Worm (Caenorhabditis elegans): ENCODE results near the gene T05C1.1.

The T05C1.1 gene

ce11 chrII:4507669-4508068 lies 29.3 kb downstream of the T05C1.1 start (continued):
- TF ChIP-seq pha-4 (GFP tag; IDR thresholded peaks at IDR 0.05) (no peak), pha-4 (tag; optimal IDR thresholded peaks at IDR 0.05) (peak; percentile 70), nhr-25 (tag; optimal IDR thresholded peaks at IDR 0.05; ENCODE audit: borderline replicate concordance, insufficient read depth) (no peak), hlh-30 (tag; optimal IDR thresholded peaks at IDR 0.05; ENCODE audit: insufficient read depth) (peak; percentile 21), php-3 (GFP tag; IDR thresholded peaks at IDR 0.05) (no peak), gei-8 (GFP tag; optimal IDR thresholded peaks at IDR 0.05) (no peak), Y75B8A.6 (GFP tag; IDR thresholded peaks at IDR 0.05) (no peak), pqm-1 (tag; optimal IDR thresholded peaks at IDR 0.05) (peak; percentile 44), zip-11 (GFP tag; IDR thresholded peaks at IDR 0.05) (no peak), ZK546.5 (tag; optimal IDR thresholded peaks at IDR 0.05) (no peak), lin-15B (tag; optimal IDR thresholded peaks at IDR 0.05) (no peak), rbr-2 (tag; optimal IDR thresholded peaks at IDR 0.05) (no peak), duxl-1 (tag; optimal IDR thresholded peaks at IDR 0.05; ENCODE audit: poor library complexity) (no peak), mep-1 (tag; optimal IDR thresholded peaks at IDR 0.05) (peak; percentile 26), zfp-3 (GFP tag; conservative IDR thresholded peaks at IDR 0.05) (no peak), nhr-11 (tag; optimal IDR thresholded peaks at IDR 0.05) (no peak), ceh-82 (tag; optimal IDR thresholded peaks at IDR 0.05) (no peak), egl-27 (tag; optimal IDR thresholded peaks at IDR 0.05) (no peak), fkh-10 (GFP tag; optimal IDR thresholded peaks at IDR 0.05) (no peak), lir-3 (tag; optimal IDR thresholded peaks at IDR 0.05) (no peak), zag-1 (tag; optimal IDR thresholded peaks at IDR 0.05) (no peak), daf-12 (tag; optimal IDR thresholded peaks at IDR 0.05) (no peak), hmg-1.1 (GFP tag; IDR thresholded peaks at IDR 0.05) (no peak), lin-38 (GFP tag; IDR thresholded peaks at IDR 0.05) (no peak), F10B5.3 (tag; optimal IDR thresholded peaks at IDR 0.05) (no peak), unc-62 (GFP tag; optimal IDR thresholded peaks at IDR 0.05 in 1 of 2) (no peak), unc-62 (tag; optimal IDR thresholded peaks at IDR 0.05) (no peak), ztf-7 (tag; optimal IDR thresholded peaks at IDR 0.05) (peak; percentile 15), mes-2 (tag; optimal IDR thresholded peaks at IDR 0.05; ENCODE audit: poor library complexity, severe bottlenecking) (peak; percentile 48), zip-2 (tag; optimal IDR thresholded peaks at IDR 0.05) (no peak), zfp-2 (tag; optimal IDR thresholded peaks at IDR 0.05) (no peak), ZK337.2 (GFP tag; IDR thresholded peaks at IDR 0.05) (no peak), mdt-29 (GFP tag; IDR thresholded peaks at IDR 0.05) (no peak), egl-43 (GFP tag; IDR thresholded peaks at IDR 0.05) (no peak), lin-13 (GFP tag; optimal IDR thresholded peaks at IDR 0.05) (no peak), daf-8 (GFP tag; IDR thresholded peaks at IDR 0.05) (no peak), nhr-28 (tag; optimal IDR thresholded peaks at IDR 0.05) (peak; percentile 84), lim-7 (GFP tag; IDR thresholded peaks at IDR 0.05) (no peak), ceh-44 (GFP tag; IDR thresholded peaks at IDR 0.05) (no peak), ctbp-1 (GFP tag; IDR thresholded peaks at IDR 0.05) (no peak), nhr-111 (GFP tag; optimal IDR thresholded peaks at IDR 0.05) (no peak), ama-1 (optimal IDR thresholded peaks at IDR 0.05) (no peak), unc-130 (GFP tag; optimal IDR thresholded peaks at IDR 0.05) (no peak), mxl-2 (GFP tag; conservative IDR thresholded peaks at IDR 0.05) (no peak), lsy-2 (tag; optimal IDR thresholded peaks at IDR 0.05) (peak in 1 of 2 experiments; percentile 43), dmd-6 (GFP tag; IDR thresholded peaks at IDR 0.05) (0 out of 2 replicates have a peak, but pooled peaks have one; percentile 29), attf-4 (tag; optimal IDR thresholded peaks at IDR 0.05) (no peak), mdl-1 (tag; optimal IDR thresholded peaks at IDR 0.05) (no peak), F44E2.7 (GFP tag; IDR thresholded peaks at IDR 0.05) (no peak), unc-39 (tag; optimal IDR thresholded peaks at IDR 0.05) (no peak), nhr-10 (tag; optimal IDR thresholded peaks at IDR 0.05) (no peak), hif-1 (tag; optimal IDR thresholded peaks at IDR 0.05) (no peak), dpl-1 (GFP tag; optimal IDR thresholded peaks at IDR 0.05) (peak; percentile 21)

Measured in whole organism, L4 larva.